Worm (Caenorhabditis elegans) whole organism, L1 larva: Measurements from ENCODE around the gene F32H5.1.

ENCODE experiments used
- C04F5.9 ChIP-seq: sonication (generic microtip); optimal IDR thresholded peaks from 2 replicates; lab custom pipeline; 2016; ENCODE audit warnings: missing genetic modification characterization, missing compliant biosample characterization
- C16A3.4 ChIP-seq: fragments of 150-350 bp; optimal IDR thresholded peaks from 2 replicates; lab custom pipeline; 2014; ENCODE audit warnings: missing biosample characterization, missing genetic modification characterization
- F16B12.6 ChIP-seq: fragments of 150-350 bp; optimal IDR thresholded peaks from 2 replicates; lab custom pipeline; 2014; ENCODE audit warnings: missing biosample characterization, missing genetic modification characterization
- Y116A8C.19 ChIP-seq: sonication (generic microtip); optimal IDR thresholded peaks from 2 replicates; lab custom pipeline; 2016; ENCODE audit warnings: missing compliant biosample characterization, missing genetic modification characterization, borderline replicate concordance
- alr-1 ChIP-seq: fragments of 200-800 bp; sonication (Bioruptor generic); optimal IDR thresholded peaks from 2 replicates; lab custom pipeline; 2018; ENCODE audit warnings: borderline replicate concordance, mild to moderate bottlenecking, missing genetic modification characterization, missing compliant biosample characterization
- aly-2 ChIP-seq: fragments of 150-350 bp; optimal IDR thresholded peaks from 2 replicates; lab custom pipeline; 2014; ENCODE audit warnings: missing biosample characterization, missing genetic modification characterization
- ceh-63 ChIP-seq: fragments of 200-800 bp; sonication (Bioruptor generic); optimal IDR thresholded peaks from 2 replicates; lab custom pipeline; 2018; ENCODE audit warnings: mild to moderate bottlenecking, missing genetic modification characterization, missing compliant biosample characterization
- ceh-8 ChIP-seq: fragments of 200-800 bp; sonication (Bioruptor generic); optimal IDR thresholded peaks from 2 replicates; lab custom pipeline; 2018; ENCODE audit warnings: mild to moderate bottlenecking, missing genetic modification characterization, moderate library complexity, missing compliant biosample characterization
- ceh-82 ChIP-seq, 3 experiments: fragments of 150-350 bp in 1 of 3; sonication (generic microtip) in 2 of 3; optimal IDR thresholded peaks; 2 replicates each; lab custom pipeline; 2014 to 2017; ENCODE audit warnings: missing biosample characterization in 3 of 3, missing genetic modification characterization in 3 of 3
- ceh-88 ChIP-seq: fragments of 200-800 bp; sonication (Bioruptor generic); IDR thresholded peaks from 2 replicates; pipeline ENCODE4 v1.3.6; 2022; ENCODE audit warnings: missing genetic modification characterization, missing compliant biosample characterization
- ces-1 ChIP-seq: fragments of 150-350 bp; optimal IDR thresholded peaks from 2 replicates; lab custom pipeline; 2014; ENCODE audit warnings: missing biosample characterization, missing genetic modification reagents, missing genetic modification characterization
- dpl-1 ChIP-seq, 3 experiments: fragments of 150-350 bp in 2 of 3; sonication (generic microtip) in 1 of 3; optimal IDR thresholded peaks; 2 replicates each; lab custom pipeline; 2014 to 2017; ENCODE audit warnings: missing biosample characterization in 3 of 3, missing genetic modification characterization in 3 of 3, missing genetic modification reagents in 3 of 3
- egl-13 ChIP-seq: sonication (generic microtip); optimal IDR thresholded peaks from 2 replicates; lab custom pipeline; 2016; ENCODE audit warnings: missing genotype, missing genetic modification reagents, missing genetic modification characterization, missing compliant biosample characterization
- elt-2 ChIP-seq: sonication (generic microtip); optimal IDR thresholded peaks from 2 replicates; lab custom pipeline; 2016; ENCODE audit warnings: missing genetic modification characterization, mild to moderate bottlenecking, inconsistent platforms, missing compliant biosample characterization, missing genetic modification reagents
- elt-3 ChIP-seq, 6 experiments: fragments of 150-350 bp in 1 of 6; sonication (generic microtip); optimal IDR thresholded peaks; 2 replicates each; lab custom pipeline; 2017 to 2018; ENCODE audit warnings: missing biosample characterization in 6 of 6, missing genetic modification characterization in 6 of 6, inconsistent platforms in 1 of 6
- fkh-10 ChIP-seq: sonication (generic microtip); optimal IDR thresholded peaks from 2 replicates; lab custom pipeline; 2017; ENCODE audit warnings: missing biosample characterization, missing genetic modification reagents, missing genetic modification characterization
- fkh-8 ChIP-seq: sonication (generic microtip); optimal IDR thresholded peaks from 2 replicates; lab custom pipeline; 2016; ENCODE audit warnings: mild to moderate bottlenecking, missing genetic modification characterization, missing compliant biosample characterization
- grh-1 ChIP-seq: fragments of 200-800 bp; sonication (Bioruptor generic); IDR thresholded peaks from 2 replicates; pipeline ENCODE4 v1.3.6; 2022; ENCODE audit warnings: missing genetic modification reagents, missing genetic modification characterization, missing compliant biosample characterization
- hlh-17 ChIP-seq: fragments of 200-800 bp; sonication (Bioruptor generic); optimal IDR thresholded peaks from 2 replicates; lab custom pipeline; 2018; ENCODE audit warnings: missing genetic modification characterization, mild to moderate bottlenecking, missing compliant biosample characterization, moderate library complexity, borderline replicate concordance
- hpl-2 ChIP-seq: fragments of 150-350 bp; optimal IDR thresholded peaks from 2 replicates; lab custom pipeline; 2014; ENCODE audit warnings: missing biosample characterization, missing genetic modification reagents, missing genetic modification characterization
- irx-1 ChIP-seq: sonication (generic microtip); optimal IDR thresholded peaks from 2 replicates; lab custom pipeline; 2016; ENCODE audit warnings: missing genetic modification characterization, missing compliant biosample characterization
- isw-1 ChIP-seq: fragments of 200-800 bp; sonication (Bioruptor generic); IDR thresholded peaks from 2 replicates; pipeline ENCODE4 v1.3.6; 2022; ENCODE audit warnings: missing genetic modification characterization, missing compliant biosample characterization
- jun-1 ChIP-seq: fragments of 150-350 bp; optimal IDR thresholded peaks from 2 replicates; lab custom pipeline; 2014; ENCODE audit warnings: missing biosample characterization, missing genetic modification reagents, missing genetic modification characterization
- lin-13 ChIP-seq: fragments of 150-350 bp; optimal IDR thresholded peaks from 2 replicates; lab custom pipeline; 2014; ENCODE audit warnings: missing biosample characterization, missing genetic modification reagents, missing genetic modification characterization
- lin-35 ChIP-seq, 2 experiments: fragments of 150-350 bp; optimal IDR thresholded peaks; 2 replicates each; lab custom pipeline; 2014; ENCODE audit warnings: missing biosample characterization in 2 of 2, missing genetic modification characterization in 2 of 2, missing genetic modification reagents in 2 of 2
- lin-39 ChIP-seq: fragments of 150-350 bp; optimal IDR thresholded peaks from 2 replicates; lab custom pipeline; 2014; ENCODE audit warnings: missing biosample characterization, missing genetic modification reagents, missing genetic modification characterization
- lsy-2 ChIP-seq, 2 experiments: fragments of 150-350 bp; optimal IDR thresholded peaks; 2 replicates each; lab custom pipeline; 2014; ENCODE audit warnings: missing biosample characterization in 2 of 2, missing genetic modification characterization in 2 of 2
- mab-9 ChIP-seq: fragments of 200-800 bp; sonication (Bioruptor generic); IDR thresholded peaks from 2 replicates; pipeline ENCODE4 v1.3.6; 2022; ENCODE audit warnings: missing genetic modification reagents, missing genetic modification characterization, missing compliant biosample characterization
- mef-2 ChIP-seq: fragments of 150-350 bp; optimal IDR thresholded peaks from 2 replicates; lab custom pipeline; 2014; ENCODE audit warnings: missing biosample characterization, missing genetic modification characterization
- nhr-11 ChIP-seq: fragments of 150-350 bp; optimal IDR thresholded peaks from 2 replicates; lab custom pipeline; 2014; ENCODE audit warnings: missing biosample characterization, missing genetic modification characterization
- nhr-12 ChIP-seq: sonication (generic microtip); optimal IDR thresholded peaks from 2 replicates; lab custom pipeline; 2017; ENCODE audit warnings: missing biosample characterization, missing genetic modification characterization
- nhr-19 ChIP-seq: fragments of 200-800 bp; sonication (Bioruptor generic); conservative IDR thresholded peaks from 2 replicates; pipeline ENCODE4 v1.3.6; 2022; ENCODE audit warnings: missing genetic modification characterization, missing compliant biosample characterization
- nhr-20 ChIP-seq: sonication (generic microtip); optimal IDR thresholded peaks from 2 replicates; lab custom pipeline; 2016; ENCODE audit warnings: mild to moderate bottlenecking, missing genetic modification characterization, missing compliant biosample characterization
- nhr-237 ChIP-seq: fragments of 150-350 bp; optimal IDR thresholded peaks from 2 replicates; lab custom pipeline; 2014; ENCODE audit warnings: missing biosample characterization, missing genetic modification characterization
- nhr-28 ChIP-seq: fragments of 150-350 bp; optimal IDR thresholded peaks from 2 replicates; lab custom pipeline; 2014; ENCODE audit warnings: missing biosample characterization, missing genetic modification characterization
- nhr-47 ChIP-seq: sonication (generic microtip); optimal IDR thresholded peaks from 2 replicates; lab custom pipeline; 2016; ENCODE audit warnings: mild to moderate bottlenecking, missing genetic modification characterization, moderate library complexity, missing compliant biosample characterization
- nhr-76 ChIP-seq: sonication (generic microtip); optimal IDR thresholded peaks from 2 replicates; lab custom pipeline; 2017; ENCODE audit warnings: missing biosample characterization, missing genetic modification characterization
- nhr-84 ChIP-seq: sonication (generic microtip); optimal IDR thresholded peaks from 2 replicates; lab custom pipeline; 2017; ENCODE audit warnings: missing biosample characterization, missing genetic modification characterization
- nhr-85 ChIP-seq: sonication (generic microtip); peaks from one replicate; lab custom pipeline; 2016; ENCODE audit warnings: missing genetic modification characterization, inconsistent platforms, missing compliant biosample characterization
- nhr-90 ChIP-seq: sonication (generic microtip); optimal IDR thresholded peaks from 2 replicates; lab custom pipeline; 2016; ENCODE audit warnings: mild to moderate bottlenecking, missing genetic modification characterization, missing compliant biosample characterization; ENCODE audit not compliant: poor library complexity
- pag-3 ChIP-seq: sonication (generic microtip); optimal IDR thresholded peaks from 2 replicates; lab custom pipeline; 2017; ENCODE audit warnings: missing genetic modification characterization, mild to moderate bottlenecking, missing compliant biosample characterization, antibody characterized with exemption, borderline replicate concordance; ENCODE audit not compliant: insufficient read depth
- skn-1 ChIP-seq: fragments of 150-350 bp; optimal IDR thresholded peaks from 2 replicates; lab custom pipeline; 2014; ENCODE audit warnings: missing biosample characterization, missing genetic modification characterization
- sox-4 ChIP-seq: sonication (generic microtip); optimal IDR thresholded peaks from 2 replicates; lab custom pipeline; 2016; ENCODE audit warnings: missing genetic modification characterization, missing compliant biosample characterization
- tbx-2 ChIP-seq: sonication (generic microtip); optimal IDR thresholded peaks from 2 replicates; lab custom pipeline; 2016; ENCODE audit warnings: missing genetic modification characterization, missing compliant biosample characterization
- tlp-1 ChIP-seq: fragments of 150-350 bp; optimal IDR thresholded peaks from 2 replicates; lab custom pipeline; 2014; ENCODE audit warnings: missing biosample characterization, missing genetic modification characterization
- unc-62 ChIP-seq: fragments of 150-350 bp; optimal IDR thresholded peaks from 2 replicates; lab custom pipeline; 2014; ENCODE audit warnings: missing biosample characterization, missing genetic modification reagents, missing genetic modification characterization
- unc-86 ChIP-seq: sonication (generic microtip); optimal IDR thresholded peaks from 2 replicates; lab custom pipeline; 2016; ENCODE audit warnings: missing genetic modification characterization, missing compliant biosample characterization
- unc-98 ChIP-seq: fragments of 200-800 bp; sonication (Bioruptor generic); IDR thresholded peaks from 2 replicates; pipeline ENCODE4 v1.3.6; 2022; ENCODE audit warnings: missing genetic modification characterization, missing compliant biosample characterization
- vab-15 ChIP-seq: sonication (generic microtip); optimal IDR thresholded peaks from 2 replicates; lab custom pipeline; 2017; ENCODE audit warnings: missing genotype, mild to moderate bottlenecking, missing genetic modification characterization, missing compliant biosample characterization
- zag-1 ChIP-seq: fragments of 150-350 bp; optimal IDR thresholded peaks from 2 replicates; lab custom pipeline; 2014; ENCODE audit warnings: missing biosample characterization, missing genetic modification characterization
- ztf-11 ChIP-seq, 2 experiments: sonication (generic microtip); optimal IDR thresholded peaks; 2 replicates each; lab custom pipeline; 2016 to 2017; ENCODE audit warnings: missing genetic modification characterization in 2 of 2, missing biosample characterization in 1 of 2, missing compliant biosample characterization in 1 of 2

F32H5.1 gene

DNA sequence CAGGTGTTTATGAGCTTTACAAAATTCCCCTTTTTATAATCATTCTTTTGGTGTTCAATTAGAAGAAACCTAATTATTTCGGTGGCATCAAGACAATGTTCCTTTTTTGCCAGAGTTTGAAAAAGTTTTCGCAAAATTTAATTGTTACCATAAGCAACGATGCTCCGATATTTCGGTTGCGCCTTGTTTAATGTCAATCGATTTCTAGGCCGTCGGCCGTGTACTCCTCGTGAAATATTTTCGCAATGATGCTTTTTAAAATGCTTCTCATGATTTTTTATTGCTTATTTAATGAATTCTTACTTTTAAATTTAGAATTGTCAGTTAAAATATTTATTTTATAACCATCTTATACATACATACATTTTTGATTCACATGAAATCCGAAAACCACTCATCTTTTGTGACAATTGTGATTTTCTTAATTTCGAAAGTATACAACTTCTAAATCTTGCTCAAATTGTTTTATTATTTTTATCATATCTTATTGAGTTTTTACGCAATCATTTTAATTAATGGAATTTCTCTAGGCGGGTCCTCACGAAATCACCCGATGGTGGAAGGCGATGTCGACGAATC lies 44.7 kb downstream of the F32H5.1 start, which contains the start of gene C50B6.3 (continued):
- TF ChIP-seq fkh-8 (peak; percentile 78), aly-2 (tag; lab: Kevin White, UChicago) (peak; percentile 43), nhr-84 (no peak), mef-2 (tag; lab: Kevin White, UChicago) (no peak), ces-1 (GFP tag; lab: Kevin White, UChicago) (no peak), nhr-19 (peak; percentile 93), nhr-20 (tag; lab: Kevin White, UChicago) (peak; percentile 95), C04F5.9 (tag; lab: Kevin White, UChicago) (peak; percentile 86), nhr-76 (tag; lab: Kevin White, UChicago) (no peak), dpl-1 (GFP tag; optimal IDR thresholded peaks at IDR 0.05; lab: Kevin White, UChicago) (peak; percentile 76 to 92 (median 85)), ceh-88 (peak; percentile 68; the same call in 1 of the 2 replicates), skn-1 (peak; percentile 66), nhr-90 (tag; lab: Kevin White, UChicago) (peak; percentile 93), sox-4 (tag; lab: Kevin White, UChicago) (peak; percentile 94), vab-15 (tag; lab: Kevin White, UChicago) (peak; percentile 84), ceh-8 (peak; percentile 84), nhr-28 (tag; lab: Kevin White, UChicago) (no peak), unc-86 (tag; lab: Kevin White, UChicago) (peak; percentile 85), ceh-82 (tag; optimal IDR thresholded peaks at IDR 0.05; lab: Kevin White, UChicago) (peak; percentile 71 to 86 (median 84)), mab-9 (peak; percentile 80), zag-1 (tag; lab: Kevin White, UChicago) (peak; percentile 47), nhr-47 (tag; lab: Kevin White, UChicago) (peak; percentile 93), nhr-11 (tag; lab: Kevin White, UChicago) (no peak), hlh-17 (no peak), grh-1 (peak; percentile 82), nhr-85 (peak; percentile 95), irx-1 (tag; lab: Kevin White, UChicago) (peak; percentile 91), ztf-11 (tag; optimal IDR thresholded peaks at IDR 0.05; lab: Kevin White, UChicago) (peak in 1 of 2 experiments; percentile 97), alr-1 (no peak), lin-13 (GFP tag; lab: Kevin White, UChicago) (peak; percentile 79), lin-35 (GFP tag; optimal IDR thresholded peaks at IDR 0.05; lab: Kevin White, UChicago) (peak; percentile 85 to 86), Y116A8C.19 (tag; lab: Kevin White, UChicago) (peak; percentile 81), fkh-10 (GFP tag; lab: Kevin White, UChicago) (peak; percentile 23), nhr-237 (tag; lab: Kevin White, UChicago) (peak; percentile 45), elt-2 (tag; lab: Kevin White, UChicago) (peak; percentile 63), unc-98 (GFP tag; lab: Robert Waterston, UW) (peak; percentile 73), nhr-12 (tag; lab: Kevin White, UChicago) (no peak), hpl-2 (GFP tag; lab: Kevin White, UChicago) (no peak), elt-3 (tag; optimal IDR thresholded peaks at IDR 0.05; lab: Kevin White, UChicago) (peak in 2 of 6 experiments; percentile 76 to 82), tbx-2 (tag; lab: Kevin White, UChicago) (peak; percentile 95), egl-13 (peak; percentile 93), tlp-1 (tag; lab: Kevin White, UChicago) (no peak), isw-1 (GFP tag; lab: Robert Waterston, UW) (peak; percentile 85), C16A3.4 (tag; lab: Kevin White, UChicago) (peak; percentile 83), F16B12.6 (tag; lab: Kevin White, UChicago) (peak; percentile 24), lin-39 (tag; lab: Kevin White, UChicago) (peak; percentile 64), pag-3 (no peak), unc-62 (GFP tag; lab: Kevin White, UChicago) (no peak), jun-1 (tag; lab: Kevin White, UChicago) (peak; percentile 42), ceh-63 (GFP tag; lab: Kevin White, UChicago) (peak; percentile 69), lsy-2 (tag; optimal IDR thresholded peaks at IDR 0.05; lab: Kevin White, UChicago) (peak; percentile 91)
